Worm (Caenorhabditis elegans) whole organism, early embryonic: ENCODE measurements around the gene tgt-1.

ENCODE experiments used
- F13C5.2 ChIP-seq: sonication (generic microtip); optimal IDR thresholded peaks from 2 replicates; lab custom pipeline; 2017; ENCODE audit warnings: mild to moderate bottlenecking, missing genetic modification characterization, inconsistent platforms, missing compliant biosample characterization
- aly-1 ChIP-seq: sonication (generic microtip); optimal IDR thresholded peaks from 2 replicates; lab custom pipeline; 2016; ENCODE audit warnings: missing genetic modification characterization, missing compliant biosample characterization
- ama-1 ChIP-seq: fragments of 150-350 bp; optimal IDR thresholded peaks from 2 replicates; lab custom pipeline; 2014
- flt-1 ChIP-seq: fragments of 200-800 bp; sonication (Bioruptor generic); IDR thresholded peaks from 2 replicates; pipeline ENCODE4 v1.3.6; 2022; ENCODE audit warnings: missing genetic modification characterization, missing compliant biosample characterization
- hmbx-1 ChIP-seq: sonication (generic microtip); optimal IDR thresholded peaks from 2 replicates; lab custom pipeline; 2016; ENCODE audit warnings: mild to moderate bottlenecking, missing genetic modification characterization, missing compliant biosample characterization
- hmg-4 ChIP-seq: fragments of 200-800 bp; sonication (Bioruptor generic); optimal IDR thresholded peaks from 2 replicates; lab custom pipeline; 2018; ENCODE audit warnings: mild to moderate bottlenecking, missing genetic modification characterization, missing compliant biosample characterization
- pes-1 ChIP-seq: fragments of 200-800 bp; sonication (Bioruptor generic); IDR thresholded peaks from 2 replicates; pipeline ENCODE4 v1.3.6; 2022; ENCODE audit warnings: missing genetic modification reagents, missing genetic modification characterization, missing compliant biosample characterization
- scrt-1 ChIP-seq: fragments of 200-800 bp; sonication (Bioruptor generic); IDR thresholded peaks from 2 replicates; pipeline ENCODE4 v1.3.6; 2022; ENCODE audit warnings: missing genetic modification characterization, missing compliant biosample characterization
- sea-1 ChIP-seq: fragments of 200-800 bp; sonication (Bioruptor generic); conservative IDR thresholded peaks from 2 replicates; pipeline ENCODE4 v1.3.6; 2022; ENCODE audit warnings: missing genetic modification characterization, missing compliant biosample characterization
- tbx-11 ChIP-seq: fragments of 200-800 bp; sonication (Bioruptor generic); IDR thresholded peaks from 2 replicates; pipeline ENCODE4 v1.3.6; 2022; ENCODE audit warnings: missing genetic modification characterization, missing compliant biosample characterization
- tra-4 ChIP-seq: sonication (generic microtip); optimal IDR thresholded peaks from 2 replicates; lab custom pipeline; 2017; ENCODE audit warnings: missing genetic modification characterization, missing compliant biosample characterization

ce11 chrIV:11923074-11923473 lies 36.5 kb downstream of the tgt-1 start, which contains the start of gene srlf-31:
- TF ChIP-seq ama-1 (lab: Kevin White, UChicago) (no peak), flt-1 (GFP tag; lab: Robert Waterston, UW) (no peak), F13C5.2 (no peak), sea-1 (GFP tag; lab: Robert Waterston, UW) (no peak), tbx-11 (GFP tag; lab: Robert Waterston, UW) (no peak), hmbx-1 (tag; lab: Kevin White, UChicago) (no peak), pes-1 (GFP tag; lab: Robert Waterston, UW) (no peak), hmg-4 (no peak), tra-4 (tag; lab: Kevin White, UChicago) (no peak), scrt-1 (GFP tag; lab: Robert Waterston, UW) (no peak), aly-1 (tag; lab: Kevin White, UChicago) (no peak)
